Fruit fly (Drosophila melanogaster): ENCODE data around the gene CG42534.

CG42534 gene

dm6 chr3R:27340322-27340721 is at the start of gene CG42534:
TSS of gene CG42534 (plus strand) at chr3R:27340622.
- TF ChIP-seq CG4496 (GFP tag; IDR thresholded peaks at IDR 0.05) (no peak), Pif1A (GFP tag; optimal IDR thresholded peaks at IDR 0.05) (no peak), CG15710 (tag; optimal IDR thresholded peaks at IDR 0.05) (no peak), CG32121 (GFP tag; IDR thresholded peaks at IDR 0.05) (no peak), gl (tag; optimal IDR thresholded peaks at IDR 0.05) (no peak), fd96Ca (GFP tag; IDR thresholded peaks at IDR 0.05) (no peak), CG8301 (tag; optimal IDR thresholded peaks at IDR 0.05) (no peak), CG8159 (tag; optimal IDR thresholded peaks at IDR 0.05) (no peak), EcR (GFP tag; optimal IDR thresholded peaks at IDR 0.05) (no peak)

DNA sequence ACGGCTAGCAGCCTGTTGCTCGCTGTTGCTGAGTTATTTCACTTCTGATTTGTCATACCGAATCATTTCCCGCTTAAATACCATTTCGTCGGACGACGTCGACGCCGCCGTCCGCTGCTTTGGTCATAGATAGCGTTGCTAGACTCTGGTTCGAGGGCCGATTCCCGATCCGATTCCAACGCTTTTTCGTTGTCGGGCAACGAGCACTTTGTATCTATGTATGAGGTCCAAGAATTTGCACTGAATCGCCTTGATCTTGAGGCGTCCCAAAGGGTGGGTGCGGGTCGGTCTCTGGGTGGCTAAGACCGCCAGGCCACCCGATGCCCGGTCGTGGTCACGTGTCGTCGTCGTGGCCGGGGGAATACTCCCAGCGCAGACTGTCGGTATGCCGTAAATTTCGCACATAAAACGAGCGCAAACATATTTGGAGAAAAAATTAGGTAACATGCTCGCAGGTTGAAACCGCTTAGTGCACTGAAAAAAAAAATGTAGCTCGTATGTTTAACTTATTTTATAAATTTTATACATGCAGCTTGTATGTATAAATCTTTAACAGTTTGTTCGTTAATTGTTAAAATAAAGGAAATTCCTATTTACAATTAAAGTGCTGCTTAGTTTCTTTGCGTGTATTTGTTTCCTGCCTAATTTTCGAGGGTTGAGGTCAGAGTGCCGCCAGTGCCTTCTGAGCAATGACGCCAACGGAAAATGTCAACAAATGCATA is 48.1 kb upstream of the CG42534 start, which contains the start of gene CG3348:
TSS of gene CG3348 (minus strand) at position 51 of the 722 bp plus-strand sequence.
- TF ChIP-seq EcR (GFP tag; optimal IDR thresholded peaks at IDR 0.05) (no peak), CG13204 (GFP tag; optimal IDR thresholded peaks at IDR 0.05) (no peak), fd96Ca (GFP tag; IDR thresholded peaks at IDR 0.05) (no peak), gl (tag; optimal IDR thresholded peaks at IDR 0.05) (no peak), CG15710 (tag; optimal IDR thresholded peaks at IDR 0.05) (no peak), CG32121 (GFP tag; IDR thresholded peaks at IDR 0.05) (no peak), CG10348 (GFP tag; IDR thresholded peaks at IDR 0.05) (no peak), Pif1A (GFP tag; optimal IDR thresholded peaks at IDR 0.05) (no peak), CG8159 (tag; optimal IDR thresholded peaks at IDR 0.05) (peak; percentile 3), CG9948 (tag; optimal IDR thresholded peaks at IDR 0.05) (no peak), Pif1B (GFP tag; optimal IDR thresholded peaks at IDR 0.05) (no peak), Ets98B (GFP tag; IDR thresholded peaks at IDR 0.05) (no peak), CG17806 (tag; optimal IDR thresholded peaks at IDR 0.05) (no peak), rn (GFP tag; IDR thresholded peaks at IDR 0.05) (no peak), CG4496 (GFP tag; IDR thresholded peaks at IDR 0.05) (0 out of 3 replicates have a peak, but pooled peaks have one; percentile 44), CG8301 (tag; optimal IDR thresholded peaks at IDR 0.05) (no peak), CG14655 (GFP tag; optimal IDR thresholded peaks at IDR 0.05) (no peak)

DNA sequence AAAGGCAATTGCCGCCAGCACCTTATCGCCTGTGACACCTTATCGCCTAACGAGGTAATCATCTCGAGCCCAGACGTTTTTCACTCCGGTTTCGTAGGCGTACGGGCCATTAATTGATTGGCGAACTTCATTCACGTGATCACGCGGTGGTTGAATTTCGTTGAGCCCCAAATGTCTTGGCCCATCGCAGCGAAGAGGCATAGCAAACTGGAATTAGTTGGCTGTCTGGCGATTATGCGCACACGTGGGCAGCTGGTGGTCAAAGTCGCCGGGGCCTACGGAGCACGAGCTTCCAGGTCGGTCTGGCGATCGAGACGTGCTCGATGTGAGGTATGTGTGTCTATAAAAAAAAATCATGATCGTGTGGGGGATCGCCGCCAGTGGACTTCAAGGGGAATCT is 47.4 kb upstream of the CG42534 start:
- TF ChIP-seq rn (GFP tag; IDR thresholded peaks at IDR 0.05) (no peak), CG32121 (GFP tag; IDR thresholded peaks at IDR 0.05) (no peak), CG14655 (GFP tag; optimal IDR thresholded peaks at IDR 0.05) (no peak)

DNA sequence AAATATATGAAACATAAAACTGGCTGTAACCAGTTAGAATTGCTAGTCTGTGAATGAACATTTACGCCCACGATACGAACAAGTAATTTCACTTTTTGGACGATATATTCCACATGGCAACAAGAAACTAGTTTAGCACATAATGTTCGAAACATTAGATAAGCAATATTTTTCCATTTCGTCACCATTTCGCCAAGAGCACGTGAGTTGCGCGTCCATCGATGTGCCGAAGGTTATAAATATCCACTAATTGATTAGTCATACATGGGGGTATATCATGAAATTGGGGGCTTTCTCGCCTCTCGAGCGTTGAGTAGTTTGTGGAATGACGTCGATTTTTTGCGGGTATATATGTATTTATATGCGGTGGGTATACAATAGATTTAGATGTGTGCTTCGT is 46.3 kb upstream of the CG42534 start:
- TF ChIP-seq rn (GFP tag; IDR thresholded peaks at IDR 0.05) (no peak), CG9948 (tag; optimal IDR thresholded peaks at IDR 0.05) (no peak), CG12605 (GFP tag; IDR thresholded peaks at IDR 0.05) (no peak), CG10348 (GFP tag; IDR thresholded peaks at IDR 0.05) (no peak), EcR (GFP tag; optimal IDR thresholded peaks at IDR 0.05) (no peak), D1 (tag; optimal IDR thresholded peaks at IDR 0.05) (no peak), Pif1B (GFP tag; optimal IDR thresholded peaks at IDR 0.05) (no peak), CG17806 (tag; optimal IDR thresholded peaks at IDR 0.05) (no peak), Pif1A (GFP tag; optimal IDR thresholded peaks at IDR 0.05) (no peak), fd96Ca (GFP tag; IDR thresholded peaks at IDR 0.05) (no peak), CG15710 (tag; optimal IDR thresholded peaks at IDR 0.05) (no peak), CG8159 (tag; optimal IDR thresholded peaks at IDR 0.05) (no peak), CG13204 (GFP tag; optimal IDR thresholded peaks at IDR 0.05) (no peak)

DNA sequence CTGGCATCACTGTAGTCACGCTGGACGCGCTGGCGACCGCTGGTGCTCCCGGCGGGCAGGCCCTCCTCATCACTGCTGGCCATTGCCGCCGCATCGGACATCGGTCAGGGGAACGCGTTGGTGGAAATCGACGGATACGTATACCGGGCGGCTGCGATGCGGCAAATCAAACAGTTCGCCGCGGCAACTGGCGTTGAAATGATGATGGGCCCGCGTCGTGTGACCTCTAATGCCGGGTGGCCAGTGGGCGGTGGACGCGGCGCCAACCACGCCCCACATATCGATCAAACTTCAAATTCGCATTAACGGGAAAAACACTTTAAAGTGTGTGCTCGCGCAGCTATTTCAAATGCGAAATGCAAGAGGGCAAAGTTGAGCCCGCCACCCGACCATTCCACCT is 18.2 kb upstream of the CG42534 start, which contains the start of gene CG3339:
TSS of gene CG3339 (minus strand) at position 101 of the 400 bp plus-strand sequence.
- TF ChIP-seq CG9948 (tag; optimal IDR thresholded peaks at IDR 0.05) (no peak), CG8159 (tag; optimal IDR thresholded peaks at IDR 0.05) (no peak), CG8301 (tag; optimal IDR thresholded peaks at IDR 0.05) (no peak), CG15710 (tag; optimal IDR thresholded peaks at IDR 0.05) (no peak), Ets98B (GFP tag; IDR thresholded peaks at IDR 0.05) (no peak), CG17806 (tag; optimal IDR thresholded peaks at IDR 0.05) (no peak), EcR (GFP tag; optimal IDR thresholded peaks at IDR 0.05) (no peak), gl (tag; optimal IDR thresholded peaks at IDR 0.05) (no peak), fd96Ca (GFP tag; IDR thresholded peaks at IDR 0.05) (no peak), CG14655 (GFP tag; optimal IDR thresholded peaks at IDR 0.05) (no peak), CG4496 (GFP tag; IDR thresholded peaks at IDR 0.05) (no peak), CG34367 (tag; optimal IDR thresholded peaks at IDR 0.05) (no peak), D1 (tag; optimal IDR thresholded peaks at IDR 0.05) (no peak), Pif1A (GFP tag; optimal IDR thresholded peaks at IDR 0.05) (no peak)

dm6 chr3R:27330782-27331181 is 9.6 kb upstream of the CG42534 start, which contains the start of gene CG3330:
TSS of gene CG3330 (minus strand) at chr3R:27330882.
- no peak for TF ChIP-seq CG15710 (tag; optimal IDR thresholded peaks at IDR 0.05)

DNA sequence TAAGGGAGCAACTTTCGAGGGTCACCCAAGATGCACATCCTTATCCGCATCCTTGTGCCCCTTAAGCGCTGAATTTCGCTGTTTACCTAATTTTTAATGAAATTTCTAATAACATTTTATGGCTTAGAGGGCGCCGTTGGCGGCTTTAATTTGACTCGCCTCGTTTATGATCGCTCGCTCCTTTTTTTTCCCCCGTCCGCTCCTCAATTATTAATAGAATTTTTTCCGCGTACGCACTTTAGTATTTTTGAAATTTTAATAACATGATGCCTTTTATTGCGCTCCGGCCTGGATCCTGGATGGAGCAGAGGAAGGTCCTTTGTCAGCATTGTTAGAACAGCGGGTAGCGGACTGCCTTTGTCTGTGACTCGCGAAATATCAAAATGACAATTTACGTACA is 28.2 kb downstream of the CG42534 start, which contains the start of gene CG46335:
TSS of gene CG46335 (minus strand) at position 101 of the 400 bp plus-strand sequence.
- TF ChIP-seq D1 (tag; optimal IDR thresholded peaks at IDR 0.05), result no peak
- TF ChIP-seq rn (GFP tag; IDR thresholded peaks at IDR 0.05), result no peak
- no peak for TF ChIP-seq Pif1A (GFP tag; optimal IDR thresholded peaks at IDR 0.05)
- no peak for TF ChIP-seq CG34367 (tag; optimal IDR thresholded peaks at IDR 0.05)
- no peak for TF ChIP-seq CG9948 (tag; optimal IDR thresholded peaks at IDR 0.05)
- TF ChIP-seq CG8159 (tag; optimal IDR thresholded peaks at IDR 0.05), result no peak
- TF ChIP-seq CG17806 (tag; optimal IDR thresholded peaks at IDR 0.05), result no peak
- TF ChIP-seq EcR (GFP tag; optimal IDR thresholded peaks at IDR 0.05), result no peak
- TF ChIP-seq CG13204 (GFP tag; optimal IDR thresholded peaks at IDR 0.05), result no peak
